Fruit fly (Drosophila melanogaster) whole organism, embryonic: ENCODE data around the gene CG43901.
"Not testable (repeated sequence)": the region's sequence is repeated elsewhere in the genome, so short reads cannot be mapped to it uniquely, and the experiment has no call there.

Source experiments
- ATbp ChIP-seq: fragments of 200-800 bp; sonication (Bioruptor generic); optimal IDR thresholded peaks from 2 replicates; lab custom pipeline; 2017; ENCODE audit warnings: missing biosample characterization, mild to moderate bottlenecking, missing genetic modification characterization, missing genetic modification reagents
- Asciz ChIP-seq: fragments of 200-800 bp; sonication (Bioruptor generic); optimal IDR thresholded peaks from 2 replicates; lab custom pipeline; 2017; ENCODE audit warnings: missing biosample characterization, mild to moderate bottlenecking, missing genetic modification characterization, missing genetic modification reagents
- Blimp-1 ChIP-seq: fragments of 200-800 bp; sonication (Bioruptor generic); optimal IDR thresholded peaks from 3 replicates; lab custom pipeline; 2018; ENCODE audit warnings: missing biosample characterization, missing genetic modification characterization, mild to moderate bottlenecking, moderate library complexity, missing genetic modification reagents
- CG10654 ChIP-seq: fragments of 200-800 bp; sonication (Bioruptor generic); optimal IDR thresholded peaks from 2 replicates; lab custom pipeline; 2016; ENCODE audit warnings: missing biosample characterization, missing genetic modification characterization
- CG12769 ChIP-seq: fragments of 200-800 bp; sonication (Bioruptor generic); optimal IDR thresholded peaks from 2 replicates; lab custom pipeline; 2019; ENCODE audit warnings: missing biosample characterization, mild to moderate bottlenecking, missing genetic modification characterization, moderate library complexity
- CG13123 ChIP-seq: fragments of 200-800 bp; sonication (Bioruptor generic); optimal IDR thresholded peaks from 2 replicates; lab custom pipeline; 2016; ENCODE audit warnings: missing biosample characterization, missing genetic modification characterization
- CG14667 ChIP-seq: fragments of 200-800 bp; sonication (Bioruptor generic); IDR thresholded peaks from 2 replicates; pipeline ENCODE4 v1.3.6; 2022; ENCODE audit warnings: missing biosample characterization, missing genetic modification characterization
- CG14710 ChIP-seq: fragments of 200-800 bp; sonication (Bioruptor generic); optimal IDR thresholded peaks from 3 replicates; lab custom pipeline; 2019; ENCODE audit warnings: missing biosample characterization, mild to moderate bottlenecking, missing genetic modification characterization, moderate library complexity
- CG15269 ChIP-seq: fragments of 200-800 bp; sonication (Bioruptor generic); optimal IDR thresholded peaks from 2 replicates; lab custom pipeline; 2018; ENCODE audit warnings: missing biosample characterization, mild to moderate bottlenecking, missing genetic modification characterization, moderate library complexity
- CG15514 ChIP-seq: fragments of 200-800 bp; sonication (Bioruptor generic); optimal IDR thresholded peaks from 3 replicates; lab custom pipeline; 2017; ENCODE audit warnings: missing biosample characterization, missing genetic modification characterization, mild to moderate bottlenecking, moderate library complexity, missing genetic modification reagents
- CG16779 ChIP-seq: fragments of 200-800 bp; sonication (Bioruptor generic); IDR thresholded peaks from 2 replicates; pipeline ENCODE4 v1.3.6; 2022; ENCODE audit warnings: missing biosample characterization, missing genetic modification characterization
- CG18262 ChIP-seq: fragments of 200-800 bp; optimal IDR thresholded peaks from 3 replicates; lab custom pipeline; 2019; ENCODE audit warnings: missing biosample characterization, mild to moderate bottlenecking, missing genetic modification characterization, moderate library complexity
- CG2120 ChIP-seq: fragments of 200-800 bp; sonication (Bioruptor generic); optimal IDR thresholded peaks from 3 replicates; lab custom pipeline; 2016; ENCODE audit warnings: missing biosample characterization, missing genetic modification characterization
- CG2678 ChIP-seq: fragments of 200-800 bp; sonication (Bioruptor generic); optimal IDR thresholded peaks from 3 replicates; lab custom pipeline; 2019; ENCODE audit warnings: missing biosample characterization, mild to moderate bottlenecking, missing genetic modification characterization, moderate library complexity
- CG31441 ChIP-seq: fragments of 200-800 bp; sonication (Bioruptor generic); IDR thresholded peaks from 2 replicates; pipeline ENCODE4 v1.3.6; 2022; ENCODE audit warnings: missing biosample characterization, missing genetic modification characterization
- CG6854 ChIP-seq: fragments of 200-800 bp; sonication (Bioruptor generic); optimal IDR thresholded peaks from 3 replicates; lab custom pipeline; 2017; ENCODE audit warnings: missing biosample characterization, mild to moderate bottlenecking, missing genetic modification characterization
- CG7556 ChIP-seq: fragments of 200-800 bp; sonication (Bioruptor generic); optimal IDR thresholded peaks from 2 replicates; lab custom pipeline; 2017; ENCODE audit warnings: missing biosample characterization, mild to moderate bottlenecking, missing genetic modification characterization
- CG7987 ChIP-seq: fragments of 200-800 bp; sonication (Bioruptor generic); optimal IDR thresholded peaks from 2 replicates; lab custom pipeline; 2018; ENCODE audit warnings: missing biosample characterization, mild to moderate bottlenecking, missing genetic modification characterization, moderate library complexity
- CG8924 ChIP-seq: fragments of 200-800 bp; optimal IDR thresholded peaks from 3 replicates; lab custom pipeline; 2019; ENCODE audit warnings: missing biosample characterization, mild to moderate bottlenecking, missing genetic modification characterization, moderate library complexity
- CG9727 ChIP-seq: fragments of 200-800 bp; sonication (Bioruptor generic); optimal IDR thresholded peaks from 3 replicates; lab custom pipeline; 2017; ENCODE audit warnings: missing biosample characterization, mild to moderate bottlenecking, missing genetic modification characterization
- Dref ChIP-seq: fragments of 200-800 bp; sonication (Bioruptor generic); IDR thresholded peaks from 2 replicates; pipeline ENCODE4 v1.3.6; 2022; ENCODE audit warnings: missing biosample characterization, missing genetic modification characterization
- Drgx ChIP-seq: fragments of 200-800 bp; sonication (Bioruptor generic); IDR thresholded peaks from 2 replicates; pipeline ENCODE4 v1.3.6; 2022; ENCODE audit warnings: missing biosample characterization, missing genetic modification characterization
- Ets65A ChIP-seq: fragments of 200-800 bp; sonication (Bioruptor generic); peaks from one replicate; lab custom pipeline; 2016; ENCODE audit warnings: missing biosample characterization, missing genetic modification characterization
- MBD-R2 ChIP-seq: fragments of 200-800 bp; sonication (Bioruptor generic); IDR thresholded peaks from 2 replicates; pipeline ENCODE4 v1.3.6; 2022; ENCODE audit warnings: missing biosample characterization, missing genetic modification characterization
- MESR4 ChIP-seq: fragments of 200-800 bp; sonication (Bioruptor generic); optimal IDR thresholded peaks from 2 replicates; lab custom pipeline; 2018; ENCODE audit warnings: missing biosample characterization, mild to moderate bottlenecking, missing genetic modification characterization, moderate library complexity
- Sox100B ChIP-seq: fragments of 200-800 bp; sonication (Bioruptor generic); optimal IDR thresholded peaks from 3 replicates; lab custom pipeline; 2018; ENCODE audit warnings: missing biosample characterization, mild to moderate bottlenecking, missing genetic modification characterization
- Sox102F ChIP-seq: fragments of 200-800 bp; sonication (Bioruptor generic); optimal IDR thresholded peaks from 2 replicates; lab custom pipeline; 2018; ENCODE audit warnings: missing biosample characterization, mild to moderate bottlenecking, missing genetic modification characterization, moderate library complexity
- Usf ChIP-seq: fragments of 200-800 bp; sonication (Bioruptor generic); optimal IDR thresholded peaks from 2 replicates; lab custom pipeline; 2017; ENCODE audit warnings: missing genotype, missing biosample characterization, missing genetic modification characterization
- Xbp1 ChIP-seq: fragments of 200-800 bp; sonication (Bioruptor generic); optimal IDR thresholded peaks from 3 replicates; lab custom pipeline; 2016; ENCODE audit warnings: missing biosample characterization, mild to moderate bottlenecking, missing genetic modification characterization
- YL-1 ChIP-seq: fragments of 200-800 bp; sonication (Bioruptor generic); optimal IDR thresholded peaks from 3 replicates; lab custom pipeline; 2017; ENCODE audit warnings: missing biosample characterization, mild to moderate bottlenecking, missing genetic modification characterization
- cwo ChIP-seq: fragments of 200-800 bp; sonication (Bioruptor generic); optimal IDR thresholded peaks from 3 replicates; lab custom pipeline; 2017; ENCODE audit warnings: missing biosample characterization, missing genetic modification characterization, mild to moderate bottlenecking, moderate library complexity, missing genetic modification reagents
- disco-r ChIP-seq: fragments of 200-800 bp; sonication (Bioruptor generic); optimal IDR thresholded peaks from 2 replicates; lab custom pipeline; 2016; ENCODE audit warnings: missing biosample characterization, missing genetic modification characterization
- gem ChIP-seq: fragments of 200-800 bp; sonication (Bioruptor generic); optimal IDR thresholded peaks from 2 replicates; lab custom pipeline; 2019; ENCODE audit warnings: missing biosample characterization, mild to moderate bottlenecking, missing genetic modification characterization, moderate library complexity
- inv ChIP-seq: fragments of 200-800 bp; sonication (Bioruptor generic); IDR thresholded peaks from 2 replicates; pipeline ENCODE4 v1.3.6; 2022; ENCODE audit warnings: missing biosample characterization, missing genetic modification characterization; ENCODE audit not compliant: partially characterized antibody
- kah ChIP-seq: fragments of 200-800 bp; sonication (Bioruptor generic); optimal IDR thresholded peaks from 2 replicates; lab custom pipeline; 2018; ENCODE audit warnings: missing biosample characterization, mild to moderate bottlenecking, missing genetic modification characterization
- mld ChIP-seq: fragments of 200-800 bp; sonication (Bioruptor generic); IDR thresholded peaks from 3 replicates; pipeline ENCODE4 v1.3.6; 2022; ENCODE audit warnings: missing biosample characterization, missing genetic modification characterization; ENCODE audit not compliant: partially characterized antibody
- odd ChIP-seq: fragments of 200-800 bp; sonication (Bioruptor generic); optimal IDR thresholded peaks from 2 replicates; lab custom pipeline; 2017; ENCODE audit warnings: missing biosample characterization, mild to moderate bottlenecking, missing genetic modification characterization
- phol ChIP-seq: fragments of 200-800 bp; sonication (Bioruptor generic); optimal IDR thresholded peaks from 3 replicates; lab custom pipeline; 2018; ENCODE audit warnings: missing biosample characterization, mild to moderate bottlenecking, missing genetic modification characterization, moderate library complexity
- sens ChIP-seq: fragments of 200-800 bp; sonication (Bioruptor generic); peaks from one replicate; lab custom pipeline; 2016; ENCODE audit warnings: missing biosample characterization, missing genetic modification characterization
- tna ChIP-seq: fragments of 200-800 bp; sonication (Bioruptor generic); IDR thresholded peaks from 2 replicates; pipeline ENCODE4 v1.3.6; 2022; ENCODE audit warnings: missing biosample characterization, missing genetic modification characterization; ENCODE audit not compliant: partially characterized antibody
- unc-4 ChIP-seq: fragments of 200-800 bp; sonication (Bioruptor generic); IDR thresholded peaks from 2 replicates; pipeline ENCODE4 v1.3.6; 2022; ENCODE audit warnings: missing biosample characterization, missing genetic modification characterization; ENCODE audit not compliant: partially characterized antibody
- vnd ChIP-seq: fragments of 200-800 bp; sonication (Bioruptor generic); IDR thresholded peaks from 3 replicates; pipeline ENCODE4 v1.3.6; 2022; ENCODE audit warnings: missing biosample characterization, missing genetic modification characterization; ENCODE audit not compliant: partially characterized antibody
- zfh1 ChIP-seq: fragments of 200-800 bp; sonication (Bioruptor generic); IDR thresholded peaks from 3 replicates; pipeline ENCODE4 v1.3.6; 2022; ENCODE audit warnings: missing biosample characterization, missing genetic modification characterization

Gene CG43901

dm6 chrX:10950930-10951329 is 45.4 kb downstream of the CG43901 start, which contains the start of gene Rab9Fa:
Rab9Fa (minus strand) TSS chrX:10951030.
- TF ChIP-seq inv; CG7556 (GFP tag; lab: Kevin White, UChicago); CG14667 (GFP tag; lab: Robert Waterston, UW): not testable (repeated sequence)

DNA sequence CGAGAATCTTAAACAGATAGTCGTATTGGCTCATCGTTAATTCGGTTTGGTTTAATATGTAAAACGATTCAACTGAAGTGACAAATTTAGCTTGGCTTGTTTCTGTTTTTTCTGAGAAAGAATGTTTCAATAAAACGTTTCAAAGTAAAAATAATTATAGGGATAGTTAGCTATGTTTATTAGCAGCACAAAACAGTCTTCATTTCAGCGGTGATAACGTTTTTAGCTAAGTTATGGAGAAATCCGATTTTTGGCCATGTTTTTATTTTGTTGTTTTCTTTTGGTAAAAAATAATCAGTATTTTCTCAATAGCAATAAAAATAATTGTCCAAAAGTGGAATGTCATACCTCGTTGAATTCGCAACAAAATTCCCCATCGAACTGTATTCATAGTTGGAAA is 46.8 kb downstream of the CG43901 start, which contains the start of gene Rab9Fb:
Gene Rab9Fb (minus strand): TSS at position 101 of the 400 bp plus-strand sequence.
- TF ChIP-seq Asciz (no peak), CG18262 (tag; lab: Kevin White, UChicago) (no peak), disco-r (no peak), CG2678 (tag; lab: Kevin White, UChicago) (no peak), CG10654 (GFP tag; lab: Kevin White, UChicago) (no peak), zfh1 (GFP tag; lab: Robert Waterston, UW) (no peak), CG2120 (GFP tag; lab: Kevin White, UChicago) (no peak), Usf (no peak), CG16779 (GFP tag; lab: Robert Waterston, UW) (no peak), Ets65A (GFP tag; lab: Kevin White, UChicago) (no peak), CG14710 (tag; lab: Kevin White, UChicago) (no peak), cwo (GFP tag; lab: Kevin White, UChicago) (no peak), vnd (no peak), CG15514 (GFP tag; lab: Kevin White, UChicago) (no peak), YL-1 (GFP tag; lab: Kevin White, UChicago) (no peak)
- TF ChIP-seq, all 482 proteins: peak for 0

DNA sequence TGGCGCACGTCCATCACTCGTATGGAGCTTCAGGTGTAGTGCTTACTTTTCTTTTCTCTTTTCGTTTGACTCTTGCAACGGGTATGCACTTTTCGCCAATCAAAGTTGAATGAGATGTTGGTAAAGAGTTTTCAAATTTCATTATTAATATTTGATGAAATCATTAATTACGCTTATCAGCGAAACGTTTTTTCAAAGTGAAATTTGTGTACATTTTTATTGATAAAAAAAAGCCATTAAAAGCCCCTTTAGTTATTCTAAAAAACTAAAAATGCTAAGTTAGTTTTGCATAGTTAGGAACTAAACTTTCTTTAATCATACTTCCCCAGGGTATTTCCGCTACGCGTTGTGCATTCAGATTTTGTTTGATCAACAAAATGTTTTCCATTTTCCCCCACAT is 47.7 kb downstream of the CG43901 start:
- TF ChIP-seq sens (GFP tag; lab: Kevin White, UChicago), result peak; percentile 39
- TF ChIP-seq Xbp1, result no peak
- no peak for TF ChIP-seq MBD-R2 (GFP tag; lab: Robert Waterston, UW)
- TF ChIP-seq odd, result no peak
- TF ChIP-seq ATbp (GFP tag; lab: Kevin White, UChicago), result peak; percentile 15
- peak; percentile 57 for TF ChIP-seq Sox102F (GFP tag; lab: Kevin White, UChicago)
- no peak for TF ChIP-seq kah (GFP tag; lab: Kevin White, UChicago)
- TF ChIP-seq Blimp-1 (GFP tag; lab: Kevin White, UChicago), result peak; percentile 23
- TF ChIP-seq, all 482 proteins: peak for 4

dm6 chrX:10959912-10960311 is 54.3 kb downstream of the CG43901 start:
- TF ChIP-seq CG8924 (tag; lab: Kevin White, UChicago) (no peak), unc-4 (GFP tag; lab: Robert Waterston, UW) (no peak), CG9727 (GFP tag; lab: Kevin White, UChicago) (no peak), CG12769 (tag; lab: Kevin White, UChicago) (no peak), Dref (no peak), Drgx (GFP tag; lab: Robert Waterston, UW) (peak; percentile 16; the same call in 1 of the 2 replicates)
- TF ChIP-seq, all 482 proteins: peak for 1

dm6 chrX:10966978-10967731 is 61.6 kb downstream of the CG43901 start, which contains the start of gene C901:
C901 (minus strand) TSS chrX:10967134.
- peak; percentile 78 for TF ChIP-seq CG15269 (tag; lab: Kevin White, UChicago)
- peak; percentile 89 for TF ChIP-seq CG31441 (GFP tag; lab: Robert Waterston, UW)
- TF ChIP-seq CG7987 (GFP tag; lab: Kevin White, UChicago), result no peak
- TF ChIP-seq phol (tag; lab: Kevin White, UChicago), result peak; percentile 87
- TF ChIP-seq CG13123 (GFP tag; lab: Kevin White, UChicago), result no peak
- TF ChIP-seq gem, result peak; percentile 90
- TF ChIP-seq Sox100B, result peak; percentile 84
- no peak for TF ChIP-seq mld (GFP tag; lab: Robert Waterston, UW)
- no peak for TF ChIP-seq tna (GFP tag; lab: Robert Waterston, UW)
- TF ChIP-seq CG6854 (GFP tag; lab: Kevin White, UChicago), result peak; percentile 18
- TF ChIP-seq MESR4 (GFP tag; lab: Kevin White, UChicago), result no peak
